Fruit fly (Drosophila melanogaster) whole organism, embryonic: ENCODE results near the gene ninaE.
A peak's percentile ranks its signal among the peaks of the same experiment; 100 is the strongest.

ENCODE experiments used
- Bteb2 ChIP-seq: fragments of 200-800 bp; sonication (Bioruptor generic); optimal IDR thresholded peaks from 2 replicates; lab custom pipeline; 2016; ENCODE audit warnings: missing biosample characterization, missing genetic modification characterization
- CG10321 ChIP-seq: fragments of 200-800 bp; sonication (Bioruptor generic); IDR thresholded peaks from 2 replicates; pipeline ENCODE4 v1.3.6; 2022; ENCODE audit warnings: missing biosample characterization, missing genetic modification characterization
- CG12769 ChIP-seq: fragments of 200-800 bp; sonication (Bioruptor generic); optimal IDR thresholded peaks from 2 replicates; lab custom pipeline; 2019; ENCODE audit warnings: missing biosample characterization, mild to moderate bottlenecking, missing genetic modification characterization, moderate library complexity
- CG14014 ChIP-seq: fragments of 200-800 bp; sonication (Bioruptor generic); IDR thresholded peaks from 2 replicates; pipeline ENCODE4 v1.3.6; 2022; ENCODE audit warnings: missing biosample characterization, missing genetic modification characterization
- CG15073 ChIP-seq: fragments of 200-800 bp; sonication (Bioruptor generic); optimal IDR thresholded peaks from 2 replicates; lab custom pipeline; 2016; ENCODE audit warnings: missing biosample characterization, missing genetic modification characterization
- CG17361 ChIP-seq: fragments of 200-800 bp; sonication (Bioruptor generic); IDR thresholded peaks from 3 replicates; pipeline ENCODE4 v1.3.6; 2022; ENCODE audit warnings: missing biosample characterization, missing genetic modification characterization
- CG17912 ChIP-seq: fragments of 200-800 bp; sonication (Bioruptor generic); optimal IDR thresholded peaks from 2 replicates; lab custom pipeline; 2018; ENCODE audit warnings: missing biosample characterization, mild to moderate bottlenecking, missing genetic modification characterization
- CG3065 ChIP-seq: fragments of 200-800 bp; sonication (Bioruptor generic); optimal IDR thresholded peaks from 2 replicates; lab custom pipeline; 2016; ENCODE audit warnings: missing biosample characterization, missing genetic modification characterization
- CG31441 ChIP-seq: fragments of 200-800 bp; sonication (Bioruptor generic); IDR thresholded peaks from 2 replicates; pipeline ENCODE4 v1.3.6; 2022; ENCODE audit warnings: missing biosample characterization, missing genetic modification characterization
- CG33213 ChIP-seq: fragments of 200-800 bp; sonication (Bioruptor generic); optimal IDR thresholded peaks from 3 replicates; lab custom pipeline; 2016; ENCODE audit warnings: missing biosample characterization, missing genetic modification characterization
- CG4404 ChIP-seq: fragments of 200-800 bp; sonication (Bioruptor generic); IDR thresholded peaks from 2 replicates; pipeline ENCODE4 v1.3.6; 2022; ENCODE audit warnings: missing biosample characterization, missing genetic modification characterization
- CG7745 ChIP-seq: fragments of 200-800 bp; sonication (Bioruptor generic); optimal IDR thresholded peaks from 2 replicates; lab custom pipeline; 2018; ENCODE audit warnings: missing biosample characterization, mild to moderate bottlenecking, missing genetic modification characterization, moderate library complexity
- Camta ChIP-seq: fragments of 200-800 bp; sonication (Bioruptor generic); optimal IDR thresholded peaks from 2 replicates; lab custom pipeline; 2016; ENCODE audit warnings: missing biosample characterization, missing genetic modification characterization
- Dek ChIP-seq: fragments of 200-800 bp; sonication (Bioruptor generic); optimal IDR thresholded peaks from 3 replicates; lab custom pipeline; 2019; ENCODE audit warnings: missing biosample characterization, mild to moderate bottlenecking, missing genetic modification characterization, moderate library complexity
- Fer2 ChIP-seq: fragments of 200-800 bp; sonication (Bioruptor generic); optimal IDR thresholded peaks from 2 replicates; lab custom pipeline; 2018; ENCODE audit warnings: missing biosample characterization, mild to moderate bottlenecking, missing genetic modification characterization, moderate library complexity
- HLH4C ChIP-seq: fragments of 200-800 bp; sonication (Bioruptor generic); IDR thresholded peaks from 3 replicates; pipeline ENCODE4 v1.3.6; 2022; ENCODE audit warnings: missing biosample characterization, missing genetic modification characterization; ENCODE audit not compliant: partially characterized antibody
- HmgZ ChIP-seq: fragments of 200-800 bp; sonication (Bioruptor generic); optimal IDR thresholded peaks from 2 replicates; lab custom pipeline; 2018; ENCODE audit warnings: missing biosample characterization, mild to moderate bottlenecking, missing genetic modification characterization
- Hmr ChIP-seq: fragments of 200-800 bp; sonication (Bioruptor generic); optimal IDR thresholded peaks from 3 replicates; lab custom pipeline; 2017; ENCODE audit warnings: mild to moderate bottlenecking, missing biosample characterization, missing genetic modification reagents, missing genetic modification characterization
- MBD-R2 ChIP-seq: fragments of 200-800 bp; sonication (Bioruptor generic); IDR thresholded peaks from 2 replicates; pipeline ENCODE4 v1.3.6; 2022; ENCODE audit warnings: missing biosample characterization, missing genetic modification characterization
- NFAT ChIP-seq: fragments of 200-800 bp; sonication (Bioruptor generic); IDR thresholded peaks from 2 replicates; pipeline ENCODE4 v1.3.6; 2022; ENCODE audit warnings: missing biosample characterization, missing genetic modification characterization
- Neu2 ChIP-seq: fragments of 200-800 bp; sonication (Bioruptor generic); optimal IDR thresholded peaks from 3 replicates; lab custom pipeline; 2016; ENCODE audit warnings: missing biosample characterization, missing genetic modification characterization, borderline replicate concordance
- Nf-YC ChIP-seq: fragments of 200-800 bp; optimal IDR thresholded peaks from 3 replicates; lab custom pipeline; 2019; ENCODE audit warnings: missing biosample characterization, mild to moderate bottlenecking, missing genetic modification characterization, moderate library complexity
- Poxn ChIP-seq: fragments of 200-800 bp; sonication (Bioruptor generic); IDR thresholded peaks from 2 replicates; pipeline ENCODE4 v1.3.6; 2022; ENCODE audit warnings: missing biosample characterization, missing genetic modification characterization
- Sox100B ChIP-seq: fragments of 200-800 bp; sonication (Bioruptor generic); optimal IDR thresholded peaks from 3 replicates; lab custom pipeline; 2018; ENCODE audit warnings: missing biosample characterization, mild to moderate bottlenecking, missing genetic modification characterization
- Trl ChIP-seq, 3 experiments: fragments of >200 bp in 2 of 3; fragments of 200-800 bp in 1 of 3; sonication (Bioruptor generic) in 1 of 3; optimal IDR thresholded peaks; 2 replicates in 1 of 3; 3 replicates in 2 of 3; lab custom pipeline; 2016 to 2017; ENCODE audit warnings: missing biosample characterization in 1 of 3, missing genetic modification characterization in 1 of 3
- az2 ChIP-seq: fragments of 200-800 bp; sonication (Bioruptor generic); optimal IDR thresholded peaks from 3 replicates; lab custom pipeline; 2016; ENCODE audit warnings: missing biosample characterization, missing genetic modification characterization
- bab2 ChIP-seq: fragments of 200-800 bp; sonication (Bioruptor generic); optimal IDR thresholded peaks from 2 replicates; lab custom pipeline; 2016; ENCODE audit warnings: missing biosample characterization, missing genetic modification characterization
- chinmo ChIP-seq: fragments of 200-800 bp; sonication (Bioruptor generic); IDR thresholded peaks from 4 replicates; pipeline ENCODE4 v1.3.6; 2022; ENCODE audit warnings: missing biosample characterization, missing genetic modification characterization; ENCODE audit not compliant: partially characterized antibody
- cwo ChIP-seq: fragments of 200-800 bp; sonication (Bioruptor generic); optimal IDR thresholded peaks from 3 replicates; lab custom pipeline; 2017; ENCODE audit warnings: missing biosample characterization, missing genetic modification characterization, mild to moderate bottlenecking, moderate library complexity, missing genetic modification reagents
- en ChIP-seq: fragments of 200-800 bp; sonication (Bioruptor generic); optimal IDR thresholded peaks from 2 replicates; lab custom pipeline; 2016; ENCODE audit warnings: missing biosample characterization, missing genetic modification characterization
- fd96Cb ChIP-seq: fragments of 200-800 bp; sonication (Bioruptor generic); optimal IDR thresholded peaks from 2 replicates; lab custom pipeline; 2018; ENCODE audit warnings: missing biosample characterization, mild to moderate bottlenecking, missing genetic modification characterization, moderate library complexity
- h ChIP-seq: fragments of >200 bp; optimal IDR thresholded peaks from 2 replicates; lab custom pipeline; 2017
- ham ChIP-seq: fragments of 200-800 bp; sonication (Bioruptor generic); IDR thresholded peaks from 2 replicates; pipeline ENCODE4 v1.3.6; 2022; ENCODE audit warnings: missing biosample characterization, missing genetic modification characterization
- hbn ChIP-seq: fragments of 200-800 bp; sonication (Bioruptor generic); IDR thresholded peaks from 2 replicates; pipeline ENCODE4 v1.3.6; 2022; ENCODE audit warnings: missing biosample characterization, missing genetic modification characterization; ENCODE audit not compliant: partially characterized antibody
- insv ChIP-seq, 2 experiments: fragments of 200-800 bp; sonication (Bioruptor generic); optimal IDR thresholded peaks; 3 replicates each; lab custom pipeline; 2016 to 2018; ENCODE audit warnings: missing biosample characterization in 2 of 2, missing genetic modification characterization in 2 of 2
- jing ChIP-seq: fragments of 200-800 bp; sonication (Bioruptor generic); optimal IDR thresholded peaks from 2 replicates; lab custom pipeline; 2018; ENCODE audit warnings: missing biosample characterization, mild to moderate bottlenecking, missing genetic modification characterization
- klu ChIP-seq: fragments of 200-800 bp; sonication (Bioruptor generic); IDR thresholded peaks from 2 replicates; pipeline ENCODE4 v1.3.6; 2022; ENCODE audit warnings: missing biosample characterization, missing genetic modification characterization
- lab ChIP-seq: fragments of 200-800 bp; sonication (Bioruptor generic); optimal IDR thresholded peaks from 3 replicates; lab custom pipeline; 2017; ENCODE audit warnings: missing biosample characterization, missing genetic modification characterization, mild to moderate bottlenecking, moderate library complexity, missing genetic modification reagents
- mirr ChIP-seq: fragments of 200-800 bp; sonication (Bioruptor generic); optimal IDR thresholded peaks from 3 replicates; lab custom pipeline; 2018; ENCODE audit warnings: missing biosample characterization, mild to moderate bottlenecking, missing genetic modification characterization
- nerfin-1 ChIP-seq: fragments of 200-800 bp; sonication (Bioruptor generic); optimal IDR thresholded peaks from 3 replicates; lab custom pipeline; 2019; ENCODE audit warnings: missing biosample characterization, mild to moderate bottlenecking, missing genetic modification characterization, moderate library complexity
- otp ChIP-seq: fragments of 200-800 bp; sonication (Bioruptor generic); IDR thresholded peaks from 3 replicates; pipeline ENCODE4, ENCODE4 v1.3.6; 2022; ENCODE audit warnings: missing biosample characterization, missing genetic modification characterization
- p53 ChIP-seq: fragments of 200-800 bp; sonication (Bioruptor generic); optimal IDR thresholded peaks from 2 replicates; lab custom pipeline; 2016; ENCODE audit warnings: missing biosample characterization, missing genetic modification characterization
- pb ChIP-seq: fragments of 200-800 bp; sonication (Bioruptor generic); optimal IDR thresholded peaks from 3 replicates; lab custom pipeline; 2016; ENCODE audit warnings: missing biosample characterization, missing genetic modification characterization
- row ChIP-seq: fragments of 200-800 bp; sonication (Bioruptor generic); IDR thresholded peaks from 3 replicates; pipeline ENCODE4 v1.3.6; 2022; ENCODE audit warnings: missing biosample characterization, missing genetic modification characterization
- schlank ChIP-seq: fragments of 200-800 bp; sonication (Bioruptor generic); optimal IDR thresholded peaks from 2 replicates; lab custom pipeline; 2018; ENCODE audit warnings: missing biosample characterization, mild to moderate bottlenecking, missing genetic modification characterization
- slou ChIP-seq: fragments of 200-800 bp; sonication (Bioruptor generic); optimal IDR thresholded peaks from 3 replicates; lab custom pipeline; 2016; ENCODE audit warnings: missing biosample characterization, missing genetic modification characterization
- trem ChIP-seq: fragments of 200-800 bp; optimal IDR thresholded peaks from 3 replicates; lab custom pipeline; 2019; ENCODE audit warnings: missing biosample characterization, mild to moderate bottlenecking, missing genetic modification characterization, moderate library complexity
- tx ChIP-seq: fragments of 200-800 bp; sonication (Bioruptor generic); optimal IDR thresholded peaks from 2 replicates; lab custom pipeline; 2016; ENCODE audit warnings: missing biosample characterization, missing genetic modification characterization
- vfl ChIP-seq: fragments of 200-800 bp; sonication (Bioruptor generic); optimal IDR thresholded peaks from 2 replicates; lab custom pipeline; 2016; ENCODE audit warnings: missing biosample characterization, missing genetic modification characterization
- wor ChIP-seq: fragments of 200-800 bp; sonication (Bioruptor generic); IDR thresholded peaks from 2 replicates; pipeline ENCODE4 v1.3.6; 2022; ENCODE audit warnings: missing biosample characterization, missing genetic modification characterization

The ninaE gene

DNA sequence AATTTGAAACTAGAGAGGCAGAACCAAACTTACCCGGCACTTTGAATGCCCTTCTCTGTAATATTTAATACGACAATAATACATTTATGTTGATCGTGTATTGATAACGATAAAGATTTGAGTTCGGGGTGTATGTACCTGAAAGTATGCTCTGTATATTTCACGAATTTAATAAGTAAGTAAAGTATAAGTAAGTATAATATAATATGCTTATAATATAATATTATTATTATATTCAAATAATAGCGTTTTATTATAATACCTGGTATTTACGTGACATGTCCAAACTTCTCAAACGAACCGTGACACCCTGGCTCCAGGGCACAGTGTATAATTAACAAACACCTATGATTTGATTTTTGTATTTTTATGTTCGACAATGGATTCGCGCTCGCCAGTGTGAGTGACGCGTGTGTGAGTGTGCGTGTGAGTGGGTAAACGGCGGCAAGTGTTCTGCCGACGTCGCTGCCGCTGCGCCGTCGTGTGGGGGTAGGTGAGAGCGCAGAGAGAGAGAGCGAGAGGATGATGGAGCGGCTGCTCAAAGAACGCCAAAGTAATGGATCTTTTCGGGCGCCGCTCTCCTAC, 1.7 kb upstream of the ninaE start (continued):
- peak; percentile 45 for TF ChIP-seq schlank
- TF ChIP-seq h (lab: Kevin White, UChicago), result no peak
- TF ChIP-seq slou (GFP tag; lab: Kevin White, UChicago), result no peak
- TF ChIP-seq mirr (GFP tag; lab: Kevin White, UChicago), result peak; percentile 70
- no peak for TF ChIP-seq CG15073 (GFP tag; lab: Kevin White, UChicago)
- no peak for TF ChIP-seq ham (GFP tag; lab: Robert Waterston, UW)
- TF ChIP-seq CG7745 (tag; lab: Kevin White, UChicago), result peak; percentile 4
- no peak for TF ChIP-seq CG4404 (GFP tag; lab: Robert Waterston, UW)
- TF ChIP-seq vfl (GFP tag; lab: Kevin White, UChicago), result no peak
- TF ChIP-seq jing (GFP tag; lab: Kevin White, UChicago), result peak; percentile 12
- TF ChIP-seq CG10321 (GFP tag; lab: Robert Waterston, UW), result no peak
- peak; percentile 39 for TF ChIP-seq trem (tag; lab: Kevin White, UChicago)
- no peak for TF ChIP-seq Bteb2 (GFP tag; lab: Kevin White, UChicago)
- TF ChIP-seq klu (GFP tag; lab: Robert Waterston, UW), result no peak
- peak; percentile 1 for TF ChIP-seq CG3065
- TF ChIP-seq en (GFP tag; lab: Kevin White, UChicago), result no peak
- peak; percentile 21; the same call in 1 of the 2 replicates for TF ChIP-seq hbn (GFP tag; lab: Robert Waterston, UW)
- TF ChIP-seq Sox100B, result peak; percentile 83
- no peak for TF ChIP-seq tx (GFP tag; lab: Kevin White, UChicago)
- TF ChIP-seq Nf-YC (tag; lab: Kevin White, UChicago), result peak; percentile 55
- peak; percentile 77 for TF ChIP-seq CG31441
- peak; percentile 87 for TF ChIP-seq Hmr (GFP tag; lab: Kevin White, UChicago)
- peak; percentile 78 for TF ChIP-seq Dek (tag; lab: Kevin White, UChicago)
- TF ChIP-seq insv (GFP tag; optimal IDR thresholded peaks at IDR 0.05; lab: Kevin White, UChicago), result no peak
- peak; percentile 48 for TF ChIP-seq HmgZ
- TF ChIP-seq az2, result peak; percentile 28
- TF ChIP-seq Fer2, result peak; percentile 49
- TF ChIP-seq CG14014 (GFP tag; lab: Robert Waterston, UW), result peak; percentile 60
- TF ChIP-seq Poxn (GFP tag; lab: Robert Waterston, UW), result no peak
- peak; percentile 27 for TF ChIP-seq CG33213 (GFP tag; lab: Kevin White, UChicago)
- peak; percentile 78 for TF ChIP-seq CG17361
- no peak for TF ChIP-seq Camta
- TF ChIP-seq nerfin-1, result peak; percentile 31
- TF ChIP-seq CG17912 (GFP tag; lab: Kevin White, UChicago), result no peak
- no peak for TF ChIP-seq p53 (GFP tag; lab: Kevin White, UChicago)
- TF ChIP-seq Trl (optimal IDR thresholded peaks at IDR 0.05; lab: Kevin White, UChicago), result peak; percentile 89 to 95
- TF ChIP-seq Trl (GFP tag; optimal IDR thresholded peaks at IDR 0.05; lab: Kevin White, UChicago), result no peak
- no peak for TF ChIP-seq Neu2
- no peak for TF ChIP-seq HLH4C
- peak; percentile 78 for TF ChIP-seq fd96Cb
- TF ChIP-seq wor (GFP tag; lab: Robert Waterston, UW), result peak; percentile 11; the same call in 1 of the 2 replicates
- no peak for TF ChIP-seq bab2 (GFP tag; lab: Kevin White, UChicago)
- peak; percentile 69; the same call in 3 of the 4 replicates for TF ChIP-seq chinmo
- no peak for TF ChIP-seq NFAT (GFP tag; lab: Robert Waterston, UW)
- TF ChIP-seq cwo (GFP tag; lab: Kevin White, UChicago), result peak; percentile 84
- TF ChIP-seq CG12769 (tag; lab: Kevin White, UChicago), result peak; percentile 32
- no peak for TF ChIP-seq otp (GFP tag; lab: Robert Waterston, UW)
- TF ChIP-seq lab, result peak; percentile 91
- peak; percentile 79 for TF ChIP-seq row (GFP tag; lab: Robert Waterston, UW)
- TF ChIP-seq pb, result no peak
- TF ChIP-seq MBD-R2 (GFP tag; lab: Robert Waterston, UW), result peak; percentile 36; the same call in 1 of the 2 replicates
